Fruit fly (Drosophila melanogaster) whole organism, embryonic: Measurements from ENCODE around the gene CG34435.
A peak's percentile ranks its signal among the peaks of the same experiment; 100 is the strongest.

Experiments used
- Awh ChIP-seq: fragments of 200-800 bp; sonication (Bioruptor generic); IDR thresholded peaks from 2 replicates; pipeline ENCODE4, ENCODE4 v1.3.6; 2022; ENCODE audit warnings: missing biosample characterization, missing genetic modification characterization
- Bdp1 ChIP-seq: fragments of 200-800 bp; sonication (Bioruptor generic); optimal IDR thresholded peaks from 3 replicates; lab custom pipeline; 2016; ENCODE audit warnings: missing biosample characterization, missing genetic modification characterization
- Bteb2 ChIP-seq: fragments of 200-800 bp; sonication (Bioruptor generic); optimal IDR thresholded peaks from 2 replicates; lab custom pipeline; 2016; ENCODE audit warnings: missing biosample characterization, missing genetic modification characterization
- CG10654 ChIP-seq: fragments of 200-800 bp; sonication (Bioruptor generic); optimal IDR thresholded peaks from 2 replicates; lab custom pipeline; 2016; ENCODE audit warnings: missing biosample characterization, missing genetic modification characterization
- CG11093 ChIP-seq: fragments of 200-800 bp; sonication (Bioruptor generic); IDR thresholded peaks from 3 replicates; pipeline ENCODE4 v1.3.6; 2022; ENCODE audit warnings: missing biosample characterization, missing genetic modification characterization
- CG12236 ChIP-seq: fragments of 200-800 bp; sonication (Bioruptor generic); optimal IDR thresholded peaks from 2 replicates; lab custom pipeline; 2016; ENCODE audit warnings: missing biosample characterization, missing genetic modification characterization
- CG1233 ChIP-seq: fragments of 200-800 bp; sonication (Bioruptor generic); optimal IDR thresholded peaks from 4 replicates; lab custom pipeline; 2018; ENCODE audit warnings: missing biosample characterization, mild to moderate bottlenecking, missing genetic modification characterization
- CG15011 ChIP-seq: fragments of 200-800 bp; sonication (Bioruptor generic); optimal IDR thresholded peaks from 3 replicates; lab custom pipeline; 2018; ENCODE audit warnings: missing biosample characterization, mild to moderate bottlenecking, missing genetic modification characterization
- CG15073 ChIP-seq: fragments of 200-800 bp; sonication (Bioruptor generic); optimal IDR thresholded peaks from 2 replicates; lab custom pipeline; 2016; ENCODE audit warnings: missing biosample characterization, missing genetic modification characterization
- CG15479 ChIP-seq: fragments of 200-800 bp; sonication (Bioruptor generic); optimal IDR thresholded peaks from 3 replicates; lab custom pipeline; 2019; ENCODE audit warnings: missing biosample characterization, mild to moderate bottlenecking, missing genetic modification characterization, moderate library complexity
- CG2199 ChIP-seq: fragments of 200-800 bp; sonication (Bioruptor generic); IDR thresholded peaks from 3 replicates; pipeline ENCODE4 v1.3.6; 2022; ENCODE audit warnings: missing biosample characterization, missing genetic modification characterization
- CG4707 ChIP-seq: fragments of 200-800 bp; sonication (Bioruptor generic); optimal IDR thresholded peaks from 2 replicates; lab custom pipeline; 2018; ENCODE audit warnings: missing biosample characterization, mild to moderate bottlenecking, missing genetic modification characterization, moderate library complexity
- CG4854 ChIP-seq: fragments of 200-800 bp; sonication (Bioruptor generic); optimal IDR thresholded peaks from 2 replicates; lab custom pipeline; 2016; ENCODE audit warnings: missing biosample characterization, missing genetic modification characterization, inconsistent platforms
- CG6175 ChIP-seq: fragments of 200-800 bp; sonication (Bioruptor generic); IDR thresholded peaks from 3 replicates; pipeline ENCODE4 v1.3.6; 2022; ENCODE audit warnings: missing biosample characterization, missing genetic modification characterization
- CG6254 ChIP-seq: fragments of 200-800 bp; sonication (Bioruptor generic); optimal IDR thresholded peaks from 3 replicates; lab custom pipeline; 2017; ENCODE audit warnings: mild to moderate bottlenecking, missing biosample characterization, missing genetic modification reagents, missing genetic modification characterization
- CG6689 ChIP-seq: fragments of 200-800 bp; sonication (Bioruptor generic); IDR thresholded peaks from 2 replicates; pipeline ENCODE4 v1.3.6; 2022; ENCODE audit warnings: missing biosample characterization, missing genetic modification characterization
- CG7839 ChIP-seq: fragments of 200-800 bp; sonication (Bioruptor generic); optimal IDR thresholded peaks from 3 replicates; lab custom pipeline; 2018; ENCODE audit warnings: missing biosample characterization, mild to moderate bottlenecking, missing genetic modification characterization, moderate library complexity
- CG8765 ChIP-seq: fragments of 200-800 bp; sonication (Bioruptor generic); IDR thresholded peaks from 2 replicates; pipeline ENCODE4 v1.3.6; 2022; ENCODE audit warnings: missing biosample characterization, missing genetic modification characterization
- CG8944 ChIP-seq: fragments of 200-800 bp; sonication (Bioruptor generic); optimal IDR thresholded peaks from 3 replicates; lab custom pipeline; 2016; ENCODE audit warnings: missing biosample characterization, missing genetic modification characterization
- CG9609 ChIP-seq: fragments of 200-800 bp; sonication (Bioruptor generic); optimal IDR thresholded peaks from 3 replicates; lab custom pipeline; 2016; ENCODE audit warnings: missing biosample characterization, missing genetic modification characterization
- CG9932 ChIP-seq: fragments of 200-800 bp; sonication (Bioruptor generic); IDR thresholded peaks from 2 replicates; pipeline ENCODE4 v1.3.6; 2022; ENCODE audit warnings: missing biosample characterization, missing genetic modification characterization
- CoRest ChIP-seq: fragments of 200-800 bp; sonication (Bioruptor generic); optimal IDR thresholded peaks from 3 replicates; lab custom pipeline; 2018; ENCODE audit warnings: missing biosample characterization, mild to moderate bottlenecking, missing genetic modification characterization, moderate library complexity
- D19A ChIP-seq: fragments of 200-800 bp; optimal IDR thresholded peaks from 3 replicates; lab custom pipeline; 2019; ENCODE audit warnings: missing biosample characterization, mild to moderate bottlenecking, missing genetic modification characterization, moderate library complexity
- Dad ChIP-seq: fragments of 200-800 bp; sonication (Bioruptor generic); optimal IDR thresholded peaks from 3 replicates; lab custom pipeline; 2016; ENCODE audit warnings: missing biosample characterization, missing genetic modification characterization
- Deaf1 ChIP-seq: fragments of 200-800 bp; optimal IDR thresholded peaks from 3 replicates; lab custom pipeline; 2019; ENCODE audit warnings: missing biosample characterization, mild to moderate bottlenecking, missing genetic modification characterization, moderate library complexity
- Dref ChIP-seq: fragments of 200-800 bp; sonication (Bioruptor generic); IDR thresholded peaks from 2 replicates; pipeline ENCODE4 v1.3.6; 2022; ENCODE audit warnings: missing biosample characterization, missing genetic modification characterization
- Ets97D ChIP-seq: fragments of 200-800 bp; sonication (Bioruptor generic); optimal IDR thresholded peaks from 3 replicates; lab custom pipeline; 2016; ENCODE audit warnings: missing biosample characterization, missing genetic modification characterization
- HLH4C ChIP-seq: fragments of 200-800 bp; sonication (Bioruptor generic); IDR thresholded peaks from 3 replicates; pipeline ENCODE4 v1.3.6; 2022; ENCODE audit warnings: missing biosample characterization, missing genetic modification characterization; ENCODE audit not compliant: partially characterized antibody
- MESR4 ChIP-seq: fragments of 200-800 bp; sonication (Bioruptor generic); optimal IDR thresholded peaks from 2 replicates; lab custom pipeline; 2018; ENCODE audit warnings: missing biosample characterization, mild to moderate bottlenecking, missing genetic modification characterization, moderate library complexity
- Nf-YB ChIP-seq: fragments of 200-800 bp; sonication (Bioruptor generic); optimal IDR thresholded peaks from 3 replicates; lab custom pipeline; 2019; ENCODE audit warnings: missing biosample characterization, mild to moderate bottlenecking, missing genetic modification characterization, moderate library complexity
- Optix ChIP-seq: fragments of 200-800 bp; sonication (Bioruptor generic); IDR thresholded peaks from 3 replicates; pipeline ENCODE4 v1.3.6; 2022; ENCODE audit warnings: missing biosample characterization, missing genetic modification characterization
- Tbp ChIP-seq: fragments of >200 bp; optimal IDR thresholded peaks from 2 replicates; lab custom pipeline; 2018; ENCODE audit warnings: missing biosample characterization, missing genetic modification characterization
- Xbp1 ChIP-seq: fragments of 200-800 bp; sonication (Bioruptor generic); optimal IDR thresholded peaks from 3 replicates; lab custom pipeline; 2016; ENCODE audit warnings: missing biosample characterization, mild to moderate bottlenecking, missing genetic modification characterization
- ase ChIP-seq: fragments of 200-800 bp; sonication (Bioruptor generic); IDR thresholded peaks from 3 replicates; pipeline ENCODE4 v1.3.6; 2022; ENCODE audit warnings: missing biosample characterization, missing genetic modification characterization
- bowl ChIP-seq: fragments of 200-800 bp; sonication (Bioruptor generic); IDR thresholded peaks from 2 replicates; pipeline ENCODE4 v1.3.6; 2022; ENCODE audit warnings: missing biosample characterization, missing genetic modification characterization
- caup ChIP-seq: fragments of 200-800 bp; sonication (Bioruptor generic); optimal IDR thresholded peaks from 3 replicates; lab custom pipeline; 2017; ENCODE audit warnings: missing biosample characterization, mild to moderate bottlenecking, missing genetic modification characterization, moderate library complexity; ENCODE audit not compliant: severe bottlenecking
- corto ChIP-seq: fragments of 200-800 bp; sonication (Bioruptor generic); optimal IDR thresholded peaks from 2 replicates; lab custom pipeline; 2016; ENCODE audit warnings: missing biosample characterization, mild to moderate bottlenecking, missing genetic modification characterization, moderate library complexity
- crc ChIP-seq: fragments of 200-800 bp; sonication (Bioruptor generic); optimal IDR thresholded peaks from 2 replicates; lab custom pipeline; 2016; ENCODE audit warnings: missing biosample characterization, missing genetic modification characterization
- dmrt99B ChIP-seq: fragments of 200-800 bp; sonication (Bioruptor generic); optimal IDR thresholded peaks from 2 replicates; lab custom pipeline; 2018; ENCODE audit warnings: missing biosample characterization, mild to moderate bottlenecking, missing genetic modification characterization, moderate library complexity
- en ChIP-seq: fragments of 200-800 bp; sonication (Bioruptor generic); optimal IDR thresholded peaks from 2 replicates; lab custom pipeline; 2016; ENCODE audit warnings: missing biosample characterization, missing genetic modification characterization
- esg ChIP-seq: fragments of 200-800 bp; sonication (Bioruptor generic); conservative IDR thresholded peaks from 2 replicates; pipeline ENCODE4 v1.3.6; 2022; ENCODE audit warnings: missing biosample characterization, missing genetic modification characterization
- her ChIP-seq: fragments of 200-800 bp; sonication (Bioruptor generic); optimal IDR thresholded peaks from 2 replicates; lab custom pipeline; 2016; ENCODE audit warnings: missing biosample characterization, missing genetic modification characterization
- ind ChIP-seq: fragments of 200-800 bp; sonication (Bioruptor generic); optimal IDR thresholded peaks from 3 replicates; lab custom pipeline; 2016; ENCODE audit warnings: missing biosample characterization, missing genetic modification characterization
- kah ChIP-seq: fragments of 200-800 bp; sonication (Bioruptor generic); optimal IDR thresholded peaks from 2 replicates; lab custom pipeline; 2018; ENCODE audit warnings: missing biosample characterization, mild to moderate bottlenecking, missing genetic modification characterization
- lilli ChIP-seq: fragments of 200-800 bp; sonication (Bioruptor generic); optimal IDR thresholded peaks from 3 replicates; lab custom pipeline; 2016; ENCODE audit warnings: missing biosample characterization, missing genetic modification characterization
- repo ChIP-seq: fragments of 200-800 bp; sonication (Bioruptor generic); optimal IDR thresholded peaks from 2 replicates; lab custom pipeline; 2016; ENCODE audit warnings: missing biosample characterization, missing genetic modification characterization
- run ChIP-seq: fragments of 200-800 bp; sonication (Bioruptor generic); optimal IDR thresholded peaks from 3 replicates; lab custom pipeline; 2018; ENCODE audit warnings: missing biosample characterization, mild to moderate bottlenecking, missing genetic modification characterization
- shn ChIP-seq: fragments of 200-800 bp; sonication (Bioruptor generic); optimal IDR thresholded peaks from 3 replicates; lab custom pipeline; 2016; ENCODE audit warnings: missing biosample characterization, missing genetic modification characterization
- tgo ChIP-seq: fragments of 200-800 bp; sonication (Bioruptor generic); IDR thresholded peaks from 3 replicates; pipeline ENCODE4 v1.3.6; 2022; ENCODE audit warnings: missing biosample characterization, missing genetic modification characterization
- ttk ChIP-seq: fragments of 200-800 bp; sonication (Bioruptor generic); IDR thresholded peaks from 2 replicates; pipeline ENCODE4 v2.1.2; 2022; ENCODE audit warnings: missing biosample characterization, missing genetic modification characterization
- unc-4 ChIP-seq: fragments of 200-800 bp; sonication (Bioruptor generic); IDR thresholded peaks from 2 replicates; pipeline ENCODE4 v1.3.6; 2022; ENCODE audit warnings: missing biosample characterization, missing genetic modification characterization; ENCODE audit not compliant: partially characterized antibody
- zf30C ChIP-seq: fragments of 200-800 bp; sonication (Bioruptor generic); optimal IDR thresholded peaks from 3 replicates; lab custom pipeline; 2018; ENCODE audit warnings: missing biosample characterization, mild to moderate bottlenecking, missing genetic modification characterization

The CG34435 gene

DNA sequence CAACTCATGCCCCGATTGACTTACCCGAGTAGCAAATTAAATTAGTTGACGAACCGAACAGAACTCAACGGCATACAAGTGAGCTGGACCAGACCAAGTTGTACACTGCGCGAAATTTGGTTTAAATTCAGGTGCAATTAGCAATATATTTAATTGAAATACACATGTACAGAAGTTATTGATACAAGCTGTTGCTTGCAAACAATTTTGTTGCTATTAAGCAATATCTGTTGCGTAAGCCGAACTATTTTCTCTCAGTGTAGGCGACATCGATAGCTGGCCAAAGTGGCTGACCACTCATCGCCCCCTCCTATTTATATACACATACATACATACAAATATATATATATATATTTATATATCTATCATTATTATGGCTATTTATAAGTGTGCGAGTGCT lies 10.1 kb downstream of the CG34435 start (continued):
- TF ChIP-seq CG15479 (peak; percentile 11), Deaf1 (tag; lab: Kevin White, UChicago) (no peak), CG12236 (GFP tag; lab: Kevin White, UChicago) (no peak), Tbp (GFP tag; lab: Kevin White, UChicago) (no peak), ind (GFP tag; lab: Kevin White, UChicago) (peak; percentile 32), CG6254 (GFP tag; lab: Kevin White, UChicago) (no peak), ttk (GFP tag; lab: Robert Waterston, UW) (peak; percentile 31; the same call in 1 of the 2 replicates), MESR4 (GFP tag; lab: Kevin White, UChicago) (no peak), CG15011 (no peak), CG6175 (GFP tag; lab: Robert Waterston, UW) (no peak), CG9932 (peak; percentile 42), tgo (GFP tag; lab: Robert Waterston, UW) (peak; percentile 26; the same call in 1 of the 3 replicates), repo (no peak), Xbp1 (peak; percentile 14), corto (GFP tag; lab: Kevin White, UChicago) (no peak), Nf-YB (GFP tag; lab: Kevin White, UChicago) (peak; percentile 1), CG9609 (GFP tag; lab: Kevin White, UChicago) (no peak), CG1233 (GFP tag; lab: Kevin White, UChicago) (peak; percentile 31), CG8765 (peak; percentile 67; the same call in 1 of the 2 replicates), zf30C (GFP tag; lab: Kevin White, UChicago) (peak; percentile 29), Bteb2 (GFP tag; lab: Kevin White, UChicago) (no peak), ase (GFP tag; lab: Robert Waterston, UW) (no peak), CoRest (tag; lab: Kevin White, UChicago) (peak; percentile 14), CG10654 (GFP tag; lab: Kevin White, UChicago) (no peak), lilli (no peak), kah (GFP tag; lab: Kevin White, UChicago) (no peak), dmrt99B (peak; percentile 38), her (GFP tag; lab: Kevin White, UChicago) (no peak), CG2199 (GFP tag; lab: Robert Waterston, UW) (no peak), run (tag; lab: Kevin White, UChicago) (no peak), Ets97D (GFP tag; lab: Kevin White, UChicago) (no peak), Awh (no peak), Bdp1 (GFP tag; lab: Kevin White, UChicago) (no peak), unc-4 (GFP tag; lab: Robert Waterston, UW) (no peak), shn (no peak), HLH4C (GFP tag; lab: Robert Waterston, UW) (no peak), Dref (GFP tag; lab: Robert Waterston, UW) (no peak), caup (GFP tag; lab: Kevin White, UChicago) (peak; percentile 21), crc (GFP tag; lab: Kevin White, UChicago) (no peak), CG11093 (no peak), esg (GFP tag; lab: Robert Waterston, UW) (0 out of 2 replicates have a peak, but pooled peaks have one; percentile 9), CG6689 (peak; percentile 47), Dad (GFP tag; lab: Kevin White, UChicago) (no peak), D19A (tag; lab: Kevin White, UChicago) (no peak), CG4707 (no peak), CG8944 (GFP tag; lab: Kevin White, UChicago) (peak; percentile 13), en (GFP tag; lab: Kevin White, UChicago) (no peak), bowl (GFP tag; lab: Robert Waterston, UW) (no peak), CG4854 (GFP tag; lab: Kevin White, UChicago) (no peak), CG7839 (tag; lab: Kevin White, UChicago) (peak; percentile 52), CG15073 (no peak), Optix (GFP tag; lab: Robert Waterston, UW) (no peak; the same call in 2 of the 3 replicates)
